Worm (Caenorhabditis elegans) whole organism, late embryonic: ENCODE data around the gene Y57G11B.8.
A peak's percentile ranks its signal among the peaks of the same experiment; 100 is the strongest.
"Not testable (repeated sequence)": the region's sequence is repeated elsewhere in the genome, so short reads cannot be mapped to it uniquely, and the experiment has no call there.

Source experiments
- Y22D7AL.16 ChIP-seq: sonication (generic microtip); optimal IDR thresholded peaks from 2 replicates; lab custom pipeline; 2016; ENCODE audit warnings: missing genetic modification characterization, missing compliant biosample characterization
- ahr-1 ChIP-seq: sonication (generic microtip); optimal IDR thresholded peaks from 2 replicates; lab custom pipeline; 2016; ENCODE audit warnings: missing genetic modification characterization, missing compliant biosample characterization
- ama-1 ChIP-seq: fragments of 150-350 bp; optimal IDR thresholded peaks from 2 replicates; lab custom pipeline; 2014
- ceh-18 ChIP-seq: sonication (generic microtip); optimal IDR thresholded peaks from 2 replicates; lab custom pipeline; 2016; ENCODE audit warnings: missing genetic modification characterization, missing compliant biosample characterization
- ceh-19 ChIP-seq: fragments of 200-800 bp; sonication (Bioruptor generic); optimal IDR thresholded peaks from 2 replicates; lab custom pipeline; 2018; ENCODE audit warnings: mild to moderate bottlenecking, missing genetic modification characterization, missing compliant biosample characterization
- ceh-24 ChIP-seq: sonication (generic microtip); optimal IDR thresholded peaks from 2 replicates; lab custom pipeline; 2016; ENCODE audit warnings: mild to moderate bottlenecking, missing genetic modification characterization, missing compliant biosample characterization
- ceh-30 ChIP-seq: fragments of 150-350 bp; optimal IDR thresholded peaks from 2 replicates; lab custom pipeline; 2014; ENCODE audit warnings: missing biosample characterization, missing genetic modification characterization
- ceh-31 ChIP-seq: sonication (generic microtip); optimal IDR thresholded peaks from 2 replicates; lab custom pipeline; 2016; ENCODE audit warnings: missing genetic modification characterization, missing compliant biosample characterization
- ceh-34 ChIP-seq: sonication (generic microtip); optimal IDR thresholded peaks from 2 replicates; lab custom pipeline; 2016; ENCODE audit warnings: mild to moderate bottlenecking, missing genetic modification characterization, missing compliant biosample characterization
- ceh-45 ChIP-seq: fragments of 200-800 bp; sonication (Bioruptor generic); IDR thresholded peaks from 2 replicates; pipeline ENCODE4 v1.3.6; 2022; ENCODE audit warnings: missing genetic modification reagents, missing genetic modification characterization, missing compliant biosample characterization
- dmd-4 ChIP-seq: sonication (generic microtip); optimal IDR thresholded peaks from 2 replicates; lab custom pipeline; 2016; ENCODE audit warnings: borderline replicate concordance, missing genetic modification characterization, missing compliant biosample characterization
- elt-4 ChIP-seq: sonication (generic microtip); optimal IDR thresholded peaks from 2 replicates; lab custom pipeline; 2016; ENCODE audit warnings: missing genetic modification characterization, missing compliant biosample characterization
- hlh-13 ChIP-seq: fragments of 200-800 bp; sonication (Bioruptor generic); optimal IDR thresholded peaks from 2 replicates; lab custom pipeline; 2018; ENCODE audit warnings: mild to moderate bottlenecking, missing genetic modification characterization, missing compliant biosample characterization
- hlh-30 ChIP-seq: sonication (generic microtip); optimal IDR thresholded peaks from 2 replicates; lab custom pipeline; 2017; ENCODE audit warnings: antibody characterized with exemption, missing genetic modification characterization, missing compliant biosample characterization; ENCODE audit not compliant: insufficient read depth
- hlh-6 ChIP-seq: sonication (generic microtip); optimal IDR thresholded peaks from 2 replicates; lab custom pipeline; 2016; ENCODE audit warnings: missing genotype, missing genetic modification characterization, missing compliant biosample characterization
- lin-11 ChIP-seq: fragments of 200-800 bp; sonication (Bioruptor generic); optimal IDR thresholded peaks from 2 replicates; lab custom pipeline; 2018; ENCODE audit warnings: mild to moderate bottlenecking, missing genetic modification characterization, missing compliant biosample characterization
- nfya-1 ChIP-seq: sonication (generic microtip); optimal IDR thresholded peaks from 2 replicates; lab custom pipeline; 2017; ENCODE audit warnings: missing genetic modification characterization, mild to moderate bottlenecking, missing compliant biosample characterization, antibody characterized with exemption, moderate library complexity
- nhr-232 ChIP-seq: sonication (generic microtip); optimal IDR thresholded peaks from 2 replicates; lab custom pipeline; 2016; ENCODE audit warnings: missing genetic modification characterization, missing compliant biosample characterization
- odd-2 ChIP-seq: sonication (generic microtip); optimal IDR thresholded peaks from 2 replicates; lab custom pipeline; 2017; ENCODE audit warnings: antibody characterized with exemption, mild to moderate bottlenecking, missing genetic modification characterization, missing compliant biosample characterization
- pag-3 ChIP-seq: sonication (generic microtip); optimal IDR thresholded peaks from 2 replicates; lab custom pipeline; 2016; ENCODE audit warnings: missing compliant biosample characterization, missing genetic modification characterization, borderline replicate concordance
- pax-1 ChIP-seq: fragments of 150-350 bp; optimal IDR thresholded peaks from 2 replicates; lab custom pipeline; 2014; ENCODE audit warnings: missing biosample characterization, missing genetic modification characterization
- pha-4 ChIP-seq: fragments of 150-350 bp; optimal IDR thresholded peaks from 2 replicates; lab custom pipeline; 2018; ENCODE audit warnings: missing biosample characterization, missing genetic modification reagents, missing genetic modification characterization
- pqm-1 ChIP-seq: sonication (generic microtip); optimal IDR thresholded peaks from 2 replicates; lab custom pipeline; 2016; ENCODE audit warnings: missing genetic modification characterization, missing compliant biosample characterization
- pros-1 ChIP-seq: fragments of 150-350 bp; optimal IDR thresholded peaks from 2 replicates; lab custom pipeline; 2014; ENCODE audit warnings: missing biosample characterization, missing genetic modification reagents, missing genetic modification characterization
- sox-4 ChIP-seq: sonication (generic microtip); optimal IDR thresholded peaks from 2 replicates; lab custom pipeline; 2017; ENCODE audit warnings: mild to moderate bottlenecking, missing genetic modification characterization, inconsistent platforms, missing compliant biosample characterization
- syd-9 ChIP-seq: sonication (generic microtip); optimal IDR thresholded peaks from 2 replicates; lab custom pipeline; 2016; ENCODE audit warnings: mild to moderate bottlenecking, missing genetic modification characterization, moderate library complexity, missing compliant biosample characterization
- ttx-3 ChIP-seq: sonication (generic microtip); optimal IDR thresholded peaks from 2 replicates; lab custom pipeline; 2016; ENCODE audit warnings: missing genetic modification reagents, missing genetic modification characterization, missing compliant biosample characterization
- unc-3 ChIP-seq, 2 experiments: fragments of 200-800 bp in 1 of 2; sonication (Bioruptor generic) in 1 of 2; sonication (generic microtip) in 1 of 2; conservative IDR thresholded peaks in 1 of 2; optimal IDR thresholded peaks in 1 of 2; 2 replicates each; pipeline versions ENCODE4 v1.3.6 to Lab custom; 2016 to 2022; ENCODE audit warnings: missing compliant biosample characterization in 2 of 2, missing genetic modification characterization in 2 of 2, missing genetic modification reagents in 1 of 2
- unc-42 ChIP-seq: sonication (generic microtip); optimal IDR thresholded peaks from 2 replicates; lab custom pipeline; 2016; ENCODE audit warnings: missing genotype, missing genetic modification characterization, missing compliant biosample characterization
- unc-55 ChIP-seq: sonication (generic microtip); optimal IDR thresholded peaks from 2 replicates; lab custom pipeline; 2017; ENCODE audit warnings: missing biosample characterization, missing genetic modification reagents, missing genetic modification characterization
- zip-5 ChIP-seq: sonication (generic microtip); optimal IDR thresholded peaks from 2 replicates; lab custom pipeline; 2016; ENCODE audit warnings: missing genetic modification characterization, missing compliant biosample characterization

Gene Y57G11B.8

DNA sequence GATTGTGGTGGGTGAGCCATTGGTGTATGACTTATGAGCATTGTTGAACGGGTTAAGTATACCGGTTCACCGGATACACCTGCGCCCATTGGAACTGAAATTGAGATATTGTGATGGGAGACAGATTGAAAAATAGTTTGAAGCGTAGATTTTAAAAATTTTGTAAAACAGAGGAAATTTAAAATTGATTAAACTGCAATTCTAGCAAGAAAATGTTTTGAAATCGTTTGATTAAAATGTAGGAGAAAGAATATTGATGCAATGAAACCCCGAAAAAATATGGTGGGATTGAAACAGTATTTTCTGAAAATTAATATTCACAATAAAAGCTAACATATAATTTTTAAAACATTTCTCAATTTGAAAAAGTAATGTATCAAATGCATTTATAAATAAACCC is 23.7 kb downstream of the Y57G11B.8 start, which contains the start of gene Y57G11B.6:
Gene Y57G11B.6, minus strand, starts transcription at position 101 of the 400 bp plus-strand sequence.
- TF ChIP-seq ceh-30 = no peak
- TF ChIP-seq hlh-6 = no peak

DNA sequence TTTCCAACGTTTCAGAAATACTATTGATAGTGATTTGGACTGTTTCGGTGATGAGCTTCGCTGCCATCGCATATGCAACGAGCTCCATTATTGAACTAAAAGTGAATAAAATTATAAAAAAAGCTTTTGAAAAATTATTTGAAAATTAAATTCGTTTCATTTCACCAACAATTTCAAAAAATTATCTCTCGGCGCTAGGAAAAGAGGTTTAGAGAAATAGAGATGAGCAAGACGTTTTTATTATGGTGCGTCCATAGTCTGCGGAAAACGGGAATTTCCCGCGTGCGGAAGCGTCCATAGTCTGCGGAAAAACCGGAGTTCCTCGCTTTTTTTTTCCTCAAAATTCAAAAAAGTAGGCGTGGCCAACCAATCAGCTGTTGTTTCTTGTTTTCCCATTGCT is 26.6 kb downstream of the Y57G11B.8 start, which contains the start of gene pals-30:
Gene pals-30, minus strand, starts transcription at position 101 of the 400 bp plus-strand sequence.
- TF ChIP-seq pha-4 (tag; lab: Kevin White, UChicago); sox-4 (tag; lab: Kevin White, UChicago); ahr-1: not testable (repeated sequence)
- TF ChIP-seq, all 69 proteins: peak for 0; not testable (repeated sequence) for 69

DNA sequence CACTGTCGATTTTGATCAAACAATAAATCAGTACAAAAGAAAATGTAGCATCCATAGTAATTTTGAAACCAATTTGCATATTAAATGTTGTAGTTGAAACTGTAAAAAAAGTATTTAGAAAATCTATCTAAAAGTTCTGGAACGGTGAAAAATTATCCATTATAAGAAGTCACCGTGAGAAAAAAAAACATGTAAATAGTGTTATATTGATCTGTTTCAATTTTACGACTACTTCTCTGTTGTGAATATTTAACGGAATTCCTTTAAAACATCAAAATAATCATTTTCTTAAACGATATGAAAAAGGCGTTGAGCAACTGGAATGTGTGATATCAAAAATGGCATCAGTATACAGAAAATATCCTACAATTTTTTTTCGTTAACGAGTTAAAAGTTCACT is 29.2 kb downstream of the Y57G11B.8 start, which contains the start of gene T27E7.9:
Gene T27E7.9, minus strand, starts transcription at position 101 of the 400 bp plus-strand sequence.
- TF ChIP-seq pax-1 (tag; lab: Kevin White, UChicago) = no peak
- TF ChIP-seq ahr-1 = no peak
- TF ChIP-seq syd-9 (tag; lab: Kevin White, UChicago) = no peak
- no peak for TF ChIP-seq ttx-3
- no peak for TF ChIP-seq ama-1 (lab: Kevin White, UChicago)
- no peak for TF ChIP-seq unc-55 (GFP tag; lab: Kevin White, UChicago)

DNA sequence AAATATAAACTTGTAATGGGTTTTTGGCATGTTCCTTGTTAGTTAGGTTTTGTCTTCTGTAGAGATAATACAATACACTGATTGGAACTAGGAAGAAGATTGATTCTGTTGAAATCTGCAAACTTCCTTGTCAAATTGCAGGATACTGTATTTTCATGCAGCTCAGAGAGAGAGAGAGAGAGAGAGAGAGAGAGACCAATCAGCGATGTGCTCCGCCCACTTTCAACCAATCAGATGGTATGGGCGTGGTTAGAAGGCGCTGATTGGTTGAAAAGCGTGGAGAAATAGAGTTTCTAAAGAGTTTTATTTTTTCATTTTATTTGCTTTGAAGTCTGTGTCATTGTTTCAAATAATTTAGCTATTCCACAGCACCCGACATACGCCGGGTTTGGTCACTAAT is 31.2 kb downstream of the Y57G11B.8 start:
- TF ChIP-seq pag-3 = no peak
- TF ChIP-seq nfya-1 (tag; lab: Kevin White, UChicago) = peak; percentile 93

DNA sequence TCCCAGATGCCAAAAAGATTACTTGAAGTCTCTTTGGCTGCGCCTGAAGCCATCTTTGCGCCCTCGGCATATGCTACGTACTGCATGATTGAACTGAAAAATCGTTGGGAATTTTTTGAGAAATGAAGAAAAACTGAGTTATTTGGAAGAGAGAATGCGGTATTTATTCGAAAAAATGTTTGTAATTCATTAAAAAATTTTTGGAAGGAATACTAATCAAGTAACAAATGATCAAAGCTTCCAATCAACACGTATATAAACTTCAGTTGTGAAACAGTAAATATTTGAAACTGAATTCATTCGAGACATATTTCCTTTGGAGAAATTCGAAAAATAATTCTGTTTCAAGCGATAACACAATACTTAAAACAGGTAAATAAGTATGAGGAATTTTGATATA is 36.0 kb downstream of the Y57G11B.8 start, which contains the start of gene pals-29:
Gene pals-29, minus strand, starts transcription at position 101 of the 400 bp plus-strand sequence.
- TF ChIP-seq sox-4 (tag; lab: Kevin White, UChicago) = no peak
- TF ChIP-seq Y22D7AL.16 (tag; lab: Kevin White, UChicago) = no peak
- no peak for TF ChIP-seq pha-4 (tag; lab: Kevin White, UChicago)
- TF ChIP-seq hlh-30 (tag; lab: Kevin White, UChicago) = no peak
- TF ChIP-seq odd-2 (tag; lab: Kevin White, UChicago) = no peak
- TF ChIP-seq ceh-31 (tag; lab: Kevin White, UChicago) = no peak
- no peak for TF ChIP-seq pqm-1
- no peak for TF ChIP-seq unc-3 (GFP tag; conservative IDR thresholded peaks at IDR 0.05; lab: Robert Waterston, UW)
- no peak for TF ChIP-seq unc-3 (tag; optimal IDR thresholded peaks at IDR 0.05; lab: Kevin White, UChicago)
- no peak for TF ChIP-seq ceh-34
- no peak for TF ChIP-seq dmd-4 (tag; lab: Kevin White, UChicago)

DNA sequence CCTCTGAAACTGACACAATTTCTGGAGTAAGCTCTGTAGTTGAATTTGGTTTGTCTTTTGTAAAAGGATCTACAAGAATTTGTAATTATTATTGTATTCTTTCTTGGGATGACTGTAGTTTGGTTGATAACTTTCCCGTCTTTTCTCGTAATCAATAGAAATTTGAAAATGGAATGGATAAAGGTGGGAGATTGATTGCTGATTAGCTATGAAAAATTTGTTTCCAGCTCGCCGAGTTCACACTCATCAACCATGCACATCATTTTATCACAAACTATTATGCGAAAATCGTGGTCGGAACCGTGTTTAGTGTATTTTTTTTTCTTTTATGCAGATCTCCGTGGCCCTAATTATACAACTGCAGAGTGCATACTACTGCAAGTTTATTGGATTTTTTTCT is 41.6 kb downstream of the Y57G11B.8 start, which contains the start of gene T27E7.5:
Gene T27E7.5, plus strand, starts transcription at position 253 of the 400 bp plus-strand sequence.
- TF ChIP-seq ceh-19 (GFP tag; lab: Kevin White, UChicago) (no peak), ceh-45 (GFP tag; lab: Robert Waterston, UW) (no peak), ceh-18 (tag; lab: Kevin White, UChicago) (no peak), ceh-24 (tag; lab: Kevin White, UChicago) (no peak), elt-4 (tag; lab: Kevin White, UChicago) (no peak), unc-55 (GFP tag; lab: Kevin White, UChicago) (no peak), hlh-13 (GFP tag; lab: Kevin White, UChicago) (no peak), pros-1 (tag; lab: Kevin White, UChicago) (no peak), lin-11 (tag; lab: Kevin White, UChicago) (no peak), zip-5 (tag; lab: Kevin White, UChicago) (no peak), unc-42 (no peak), nhr-232 (tag; lab: Kevin White, UChicago) (no peak)
